Worm (Caenorhabditis elegans) whole organism, L4 larva: Measurements from ENCODE around the gene R07H5.11.
A peak's percentile ranks its signal among the peaks of the same experiment; 100 is the strongest.

Source experiments
- D1046.2 ChIP-seq: fragments of 200-800 bp; sonication (Bioruptor generic); IDR thresholded peaks from 2 replicates; pipeline ENCODE4 v1.3.6; 2022; ENCODE audit warnings: missing genetic modification characterization, missing compliant biosample characterization
- F37D6.2 ChIP-seq: sonication (generic microtip); optimal IDR thresholded peaks from 2 replicates; lab custom pipeline; 2016; ENCODE audit warnings: mild to moderate bottlenecking, missing genetic modification characterization, missing compliant biosample characterization
- F49E8.2 ChIP-seq: sonication (generic microtip); optimal IDR thresholded peaks from 2 replicates; lab custom pipeline; 2016; ENCODE audit warnings: missing compliant biosample characterization, mild to moderate bottlenecking, missing genetic modification characterization, borderline replicate concordance
- T20F7.1 ChIP-seq: fragments of 200-800 bp; sonication (Bioruptor generic); optimal IDR thresholded peaks from 2 replicates; lab custom pipeline; 2018; ENCODE audit warnings: mild to moderate bottlenecking, missing genetic modification characterization, missing compliant biosample characterization
- T26A8.4 ChIP-seq: fragments of 200-800 bp; sonication (Bioruptor generic); IDR thresholded peaks from 2 replicates; pipeline ENCODE4 v1.3.6; 2022; ENCODE audit warnings: missing genetic modification characterization, missing compliant biosample characterization
- Y48G9A.11 ChIP-seq: fragments of 200-800 bp; sonication (Bioruptor generic); IDR thresholded peaks from 2 replicates; pipeline ENCODE4 v1.3.6; 2022; ENCODE audit warnings: missing genetic modification reagents, missing genetic modification characterization, missing compliant biosample characterization
- aha-1 ChIP-seq: fragments of 150-350 bp; peaks from one replicate; lab custom pipeline; 2014; ENCODE audit warnings: missing biosample characterization, missing genetic modification characterization
- aly-2 ChIP-seq: sonication (generic microtip); optimal IDR thresholded peaks from 2 replicates; lab custom pipeline; 2018; ENCODE audit warnings: missing biosample characterization, missing genetic modification characterization
- attf-4 ChIP-seq: sonication (generic microtip); optimal IDR thresholded peaks from 3 replicates; lab custom pipeline; 2017; ENCODE audit warnings: missing biosample characterization, missing genetic modification characterization
- ceh-20 ChIP-seq: fragments of 200-800 bp; sonication (Bioruptor generic); IDR thresholded peaks from 2 replicates; pipeline ENCODE4 v1.3.6; 2022; ENCODE audit warnings: missing genetic modification reagents, missing genetic modification characterization, missing compliant biosample characterization
- ceh-28 ChIP-seq: fragments of 150-350 bp; optimal IDR thresholded peaks from 2 replicates; lab custom pipeline; 2014; ENCODE audit warnings: missing biosample characterization, missing genetic modification reagents, missing genetic modification characterization
- ceh-32 ChIP-seq: sonication (generic microtip); optimal IDR thresholded peaks from 2 replicates; lab custom pipeline; 2016; ENCODE audit warnings: mild to moderate bottlenecking, missing genetic modification characterization, missing compliant biosample characterization; ENCODE audit not compliant: poor library complexity
- ceh-62 ChIP-seq: sonication (generic microtip); optimal IDR thresholded peaks from 2 replicates; lab custom pipeline; 2017; ENCODE audit warnings: missing biosample characterization, missing genetic modification characterization
- ceh-82 ChIP-seq: sonication (generic microtip); optimal IDR thresholded peaks from 2 replicates; lab custom pipeline; 2017; ENCODE audit warnings: missing biosample characterization, missing genetic modification characterization
- daf-8 ChIP-seq: fragments of 200-800 bp; sonication (Bioruptor generic); IDR thresholded peaks from 2 replicates; pipeline ENCODE4 v1.3.6; 2022; ENCODE audit warnings: missing genetic modification characterization, missing compliant biosample characterization
- duxl-1 ChIP-seq: sonication (generic microtip); optimal IDR thresholded peaks from 2 replicates; lab custom pipeline; 2016; ENCODE audit warnings: mild to moderate bottlenecking, missing genetic modification characterization, moderate library complexity, missing compliant biosample characterization; ENCODE audit not compliant: poor library complexity
- egl-27 ChIP-seq: sonication (generic microtip); optimal IDR thresholded peaks from 3 replicates; lab custom pipeline; 2017; ENCODE audit warnings: missing biosample characterization, missing genetic modification reagents, missing genetic modification characterization
- egl-43 ChIP-seq: fragments of 200-800 bp; sonication (Bioruptor generic); IDR thresholded peaks from 2 replicates; pipeline ENCODE4 v1.3.6; 2022; ENCODE audit warnings: missing genetic modification reagents, missing genetic modification characterization, missing compliant biosample characterization
- fkh-10 ChIP-seq: fragments of 150-350 bp; optimal IDR thresholded peaks from 2 replicates; lab custom pipeline; 2014; ENCODE audit warnings: missing biosample characterization, missing genetic modification reagents, missing genetic modification characterization
- fos-1 ChIP-seq: fragments of 150-350 bp; optimal IDR thresholded peaks from 2 replicates; lab custom pipeline; 2014; ENCODE audit warnings: missing biosample characterization, missing genetic modification characterization
- hlh-30 ChIP-seq: sonication (generic microtip); optimal IDR thresholded peaks from 2 replicates; lab custom pipeline; 2017; ENCODE audit warnings: antibody characterized with exemption, mild to moderate bottlenecking, missing genetic modification characterization, missing compliant biosample characterization; ENCODE audit not compliant: insufficient read depth
- hmg-1.1 ChIP-seq: fragments of 200-800 bp; sonication (Bioruptor generic); IDR thresholded peaks from 2 replicates; pipeline ENCODE4 v1.3.6; 2022; ENCODE audit warnings: missing genetic modification reagents, missing genetic modification characterization, missing compliant biosample characterization
- jun-1 ChIP-seq: fragments of 150-350 bp; optimal IDR thresholded peaks from 2 replicates; lab custom pipeline; 2014; ENCODE audit warnings: missing biosample characterization, missing genetic modification reagents, missing genetic modification characterization
- lim-7 ChIP-seq: fragments of 200-800 bp; sonication (Bioruptor generic); IDR thresholded peaks from 2 replicates; pipeline ENCODE4 v1.3.6; 2022; ENCODE audit warnings: missing genetic modification characterization, missing compliant biosample characterization
- lin-13 ChIP-seq: fragments of 150-350 bp; optimal IDR thresholded peaks from 2 replicates; lab custom pipeline; 2014; ENCODE audit warnings: missing biosample characterization, missing genetic modification reagents, missing genetic modification characterization
- lin-38 ChIP-seq: fragments of 200-800 bp; sonication (Bioruptor generic); IDR thresholded peaks from 2 replicates; pipeline ENCODE4 v1.3.6; 2022; ENCODE audit warnings: missing genetic modification reagents, missing genetic modification characterization, missing compliant biosample characterization
- lir-3 ChIP-seq: sonication (generic microtip); optimal IDR thresholded peaks from 2 replicates; lab custom pipeline; 2016; ENCODE audit warnings: mild to moderate bottlenecking, missing genetic modification characterization, missing compliant biosample characterization
- lsy-2 ChIP-seq, 2 experiments: fragments of 150-350 bp in 1 of 2; sonication (generic microtip) in 1 of 2; optimal IDR thresholded peaks; 2 replicates each; lab custom pipeline; 2014 to 2017; ENCODE audit warnings: missing biosample characterization in 2 of 2, missing genetic modification characterization in 2 of 2
- madf-5 ChIP-seq, 2 experiments: fragments of 200-800 bp; sonication (Bioruptor generic); IDR thresholded peaks; 2 replicates each; pipeline ENCODE4 v1.3.6; 2022; ENCODE audit warnings: missing compliant biosample characterization in 2 of 2, missing genetic modification characterization in 2 of 2
- mdt-29 ChIP-seq: fragments of 200-800 bp; sonication (Bioruptor generic); IDR thresholded peaks from 2 replicates; pipeline ENCODE4 v1.3.6; 2022; ENCODE audit warnings: missing genetic modification reagents, missing genetic modification characterization, missing compliant biosample characterization
- mes-2 ChIP-seq: sonication (generic microtip); optimal IDR thresholded peaks from 2 replicates; lab custom pipeline; 2016; ENCODE audit warnings: missing genotype, mild to moderate bottlenecking, missing genetic modification characterization, missing compliant biosample characterization; ENCODE audit not compliant: poor library complexity, severe bottlenecking
- mxl-2 ChIP-seq: fragments of 200-800 bp; sonication (Bioruptor generic); conservative IDR thresholded peaks from 2 replicates; pipeline ENCODE4 v1.3.6; 2022; ENCODE audit warnings: missing genetic modification reagents, missing genetic modification characterization, missing compliant biosample characterization
- nhr-10 ChIP-seq: fragments of 150-350 bp; optimal IDR thresholded peaks from 2 replicates; lab custom pipeline; 2014; ENCODE audit warnings: missing biosample characterization, missing genetic modification characterization
- nhr-102 ChIP-seq: sonication (generic microtip); optimal IDR thresholded peaks from 2 replicates; lab custom pipeline; 2016; ENCODE audit warnings: mild to moderate bottlenecking, missing genetic modification characterization, moderate library complexity, missing compliant biosample characterization
- nhr-28 ChIP-seq: fragments of 150-350 bp; optimal IDR thresholded peaks from 2 replicates; lab custom pipeline; 2014; ENCODE audit warnings: missing biosample characterization, missing genetic modification characterization
- nhr-48 ChIP-seq: sonication (generic microtip); optimal IDR thresholded peaks from 2 replicates; lab custom pipeline; 2016; ENCODE audit warnings: mild to moderate bottlenecking, missing genetic modification characterization, missing compliant biosample characterization
- nhr-76 ChIP-seq: fragments of 150-350 bp; optimal IDR thresholded peaks from 2 replicates; lab custom pipeline; 2014; ENCODE audit warnings: missing biosample characterization, missing genetic modification characterization
- php-3 ChIP-seq: fragments of 200-800 bp; sonication (Bioruptor generic); IDR thresholded peaks from 2 replicates; pipeline ENCODE4 v1.3.6; 2022; ENCODE audit warnings: missing genetic modification reagents, missing genetic modification characterization, missing compliant biosample characterization
- rbr-2 ChIP-seq: sonication (generic microtip); optimal IDR thresholded peaks from 2 replicates; lab custom pipeline; 2016; ENCODE audit warnings: missing genotype, missing genetic modification characterization, missing compliant biosample characterization
- saeg-2 ChIP-seq: fragments of 200-800 bp; sonication (Bioruptor generic); IDR thresholded peaks from 2 replicates; pipeline ENCODE4 v1.3.6; 2022; ENCODE audit warnings: missing genetic modification reagents, missing genetic modification characterization, missing compliant biosample characterization
- skn-1 ChIP-seq: fragments of 150-350 bp; optimal IDR thresholded peaks from 2 replicates; lab custom pipeline; 2014; ENCODE audit warnings: missing biosample characterization, missing genetic modification characterization
- snpc-4 ChIP-seq: fragments of 150-350 bp; optimal IDR thresholded peaks from 2 replicates; lab custom pipeline; 2014; ENCODE audit warnings: missing biosample characterization, missing genetic modification characterization
- spr-1 ChIP-seq: sonication (generic microtip); optimal IDR thresholded peaks from 2 replicates; lab custom pipeline; 2016; ENCODE audit warnings: mild to moderate bottlenecking, missing genetic modification characterization, missing compliant biosample characterization
- tag-97 ChIP-seq: fragments of 200-800 bp; sonication (Bioruptor generic); IDR thresholded peaks from 2 replicates; pipeline ENCODE4 v1.3.6; 2022; ENCODE audit warnings: missing genetic modification characterization, missing compliant biosample characterization
- tra-1 ChIP-seq: fragments of 200-800 bp; sonication (Bioruptor generic); IDR thresholded peaks from 2 replicates; pipeline ENCODE4 v1.3.6; 2022; ENCODE audit warnings: missing genetic modification reagents, missing genetic modification characterization, missing compliant biosample characterization
- unc-130 ChIP-seq: sonication (generic microtip); optimal IDR thresholded peaks from 2 replicates; lab custom pipeline; 2016; ENCODE audit warnings: missing genetic modification reagents, missing genetic modification characterization, missing compliant biosample characterization
- unc-62 ChIP-seq, 3 experiments: fragments of 150-350 bp in 1 of 3; sonication (generic microtip); optimal IDR thresholded peaks in 2 of 3; peaks in 1 of 3; 1 replicate in 1 of 3; 2 replicates in 2 of 3; lab custom pipeline; 2014 to 2017; ENCODE audit warnings: missing biosample characterization in 3 of 3, missing genetic modification characterization in 3 of 3, missing genetic modification reagents in 3 of 3, missing genotype in 1 of 3
- zag-1 ChIP-seq: fragments of 150-350 bp; optimal IDR thresholded peaks from 2 replicates; lab custom pipeline; 2014; ENCODE audit warnings: missing biosample characterization, missing genetic modification characterization
- zip-11 ChIP-seq: fragments of 200-800 bp; sonication (Bioruptor generic); IDR thresholded peaks from 2 replicates; pipeline ENCODE4 v1.3.6; 2022; ENCODE audit warnings: missing genetic modification characterization, missing compliant biosample characterization
- ztf-11 ChIP-seq: fragments of 150-350 bp; optimal IDR thresholded peaks from 2 replicates; lab custom pipeline; 2014; ENCODE audit warnings: missing biosample characterization, missing genetic modification characterization
- ztf-7 ChIP-seq: fragments of 150-350 bp; optimal IDR thresholded peaks from 2 replicates; lab custom pipeline; 2014; ENCODE audit warnings: missing biosample characterization, missing genetic modification characterization

Gene R07H5.11

ce11 chrIV:11211547-11211946 lies 9.0 kb downstream of the R07H5.11 start (continued):
- TF ChIP-seq php-3 (GFP tag; lab: Robert Waterston, UW) (no peak), ztf-11 (tag; lab: Kevin White, UChicago) (no peak), spr-1 (tag; lab: Kevin White, UChicago) (no peak), lin-13 (GFP tag; lab: Kevin White, UChicago) (no peak), mdt-29 (GFP tag; lab: Robert Waterston, UW) (no peak), duxl-1 (tag; lab: Kevin White, UChicago) (no peak), jun-1 (no peak), ceh-20 (GFP tag; lab: Robert Waterston, UW) (no peak), lin-38 (no peak), Y48G9A.11 (GFP tag; lab: Robert Waterston, UW) (no peak), ceh-32 (no peak), ceh-62 (tag; lab: Kevin White, UChicago) (no peak), fkh-10 (no peak), zip-11 (GFP tag; lab: Robert Waterston, UW) (no peak), nhr-10 (tag; lab: Kevin White, UChicago) (no peak), mes-2 (tag; lab: Kevin White, UChicago) (no peak), attf-4 (no peak), ceh-82 (tag; lab: Kevin White, UChicago) (no peak), lir-3 (no peak), unc-62 (GFP tag; optimal IDR thresholded peaks at IDR 0.05 in 1 of 2; lab: Kevin White, UChicago) (peak in 1 of 2 experiments; percentile 96), unc-62 (tag; optimal IDR thresholded peaks at IDR 0.05; lab: Kevin White, UChicago) (no peak), tra-1 (GFP tag; lab: Robert Waterston, UW) (0 out of 2 replicates have a peak, but pooled peaks have one; percentile 30), hmg-1.1 (GFP tag; lab: Robert Waterston, UW) (no peak), tag-97 (GFP tag; lab: Robert Waterston, UW) (no peak), daf-8 (GFP tag; lab: Robert Waterston, UW) (no peak), aha-1 (peak; percentile 86), egl-43 (GFP tag; lab: Robert Waterston, UW) (no peak), madf-5 (GFP tag; IDR thresholded peaks at IDR 0.05; lab: Robert Waterston, UW) (no peak), ztf-7 (no peak), T26A8.4 (GFP tag; lab: Robert Waterston, UW) (no peak), zag-1 (tag; lab: Kevin White, UChicago) (no peak), egl-27 (tag; lab: Kevin White, UChicago) (no peak), unc-130 (no peak), hlh-30 (tag; lab: Kevin White, UChicago) (no peak), F49E8.2 (no peak), nhr-28 (tag; lab: Kevin White, UChicago) (peak; percentile 87), nhr-102 (no peak), skn-1 (no peak), F37D6.2 (no peak), mxl-2 (GFP tag; lab: Robert Waterston, UW) (no peak), snpc-4 (no peak), aly-2 (tag; lab: Kevin White, UChicago) (no peak), rbr-2 (tag; lab: Kevin White, UChicago) (no peak), nhr-76 (tag; lab: Kevin White, UChicago) (no peak), D1046.2 (GFP tag; lab: Robert Waterston, UW) (no peak), saeg-2 (no peak), ceh-28 (tag; lab: Kevin White, UChicago) (no peak), fos-1 (no peak), nhr-48 (tag; lab: Kevin White, UChicago) (no peak), lim-7 (GFP tag; lab: Robert Waterston, UW) (no peak), T20F7.1 (GFP tag; lab: Kevin White, UChicago) (no peak), lsy-2 (tag; optimal IDR thresholded peaks at IDR 0.05; lab: Kevin White, UChicago) (no peak)
